Worm (Caenorhabditis elegans) whole organism, young adult: ENCODE data around the gene srh-25.

ENCODE experiments used
- B0019.2 ChIP-seq: fragments of 200-800 bp; sonication (Bioruptor generic); conservative IDR thresholded peaks from 2 replicates; pipeline ENCODE4 v1.3.6; 2022; ENCODE audit warnings: missing genetic modification reagents, missing genetic modification characterization, missing compliant biosample characterization
- C17E4.6 ChIP-seq: fragments of 200-800 bp; sonication (Bioruptor generic); IDR thresholded peaks from 2 replicates; pipeline ENCODE4 v1.3.6; 2022; ENCODE audit warnings: missing genetic modification reagents, missing genetic modification characterization, missing compliant biosample characterization
- F22D6.2 ChIP-seq: sonication (generic microtip); optimal IDR thresholded peaks from 2 replicates; lab custom pipeline; 2016; ENCODE audit warnings: mild to moderate bottlenecking, missing genetic modification characterization, missing compliant biosample characterization
- F55B11.4 ChIP-seq: sonication (generic microtip); optimal IDR thresholded peaks from 2 replicates; lab custom pipeline; 2016; ENCODE audit warnings: missing compliant biosample characterization, missing genetic modification characterization, borderline replicate concordance; ENCODE audit not compliant: insufficient read depth
- F57C9.4 ChIP-seq: sonication (generic microtip); optimal IDR thresholded peaks from 2 replicates; lab custom pipeline; 2017; ENCODE audit warnings: mild to moderate bottlenecking, missing genetic modification characterization, missing compliant biosample characterization
- T07F8.4 ChIP-seq: sonication (generic microtip); optimal IDR thresholded peaks from 2 replicates; lab custom pipeline; 2016; ENCODE audit warnings: mild to moderate bottlenecking, missing genetic modification characterization, moderate library complexity, missing compliant biosample characterization
- T26A5.8 ChIP-seq: sonication (generic microtip); optimal IDR thresholded peaks from 2 replicates; lab custom pipeline; 2016; ENCODE audit warnings: missing genetic modification characterization, missing compliant biosample characterization
- ama-1 ChIP-seq, 3 experiments: fragments of 150-350 bp in 1 of 3; sonication (generic microtip) in 2 of 3; optimal IDR thresholded peaks; 2 replicates each; lab custom pipeline; 2014 to 2018; ENCODE audit warnings: missing biosample characterization in 2 of 3, missing genetic modification characterization in 2 of 3, missing genetic modification reagents in 2 of 3
- aptf-3 ChIP-seq: fragments of 200-800 bp; sonication (Bioruptor generic); IDR thresholded peaks from 2 replicates; pipeline ENCODE4 v1.3.6; 2022; ENCODE audit warnings: missing genetic modification characterization, missing compliant biosample characterization
- attf-6 ChIP-seq: fragments of 200-800 bp; sonication (Bioruptor generic); IDR thresholded peaks from 2 replicates; pipeline ENCODE4 v1.3.6; 2022; ENCODE audit warnings: missing genetic modification reagents, missing genetic modification characterization, missing compliant biosample characterization
- bed-2 ChIP-seq: fragments of 200-800 bp; sonication (Bioruptor generic); IDR thresholded peaks from 2 replicates; pipeline ENCODE4 v1.3.6; 2022; ENCODE audit warnings: missing genetic modification reagents, missing genetic modification characterization, missing compliant biosample characterization
- cebp-1 ChIP-seq, 2 experiments: fragments of 200-800 bp in 1 of 2; sonication (Bioruptor generic) in 1 of 2; sonication (generic microtip) in 1 of 2; IDR thresholded peaks in 1 of 2; optimal IDR thresholded peaks in 1 of 2; 2 replicates each; pipeline versions ENCODE4 v1.3.6 to Lab custom; 2017 to 2022; ENCODE audit warnings: missing compliant biosample characterization in 2 of 2, missing genetic modification characterization in 2 of 2, mild to moderate bottlenecking in 1 of 2, missing genetic modification reagents in 1 of 2, moderate library complexity in 1 of 2
- ceh-40 ChIP-seq: fragments of 200-800 bp; sonication (Bioruptor generic); IDR thresholded peaks from 2 replicates; pipeline ENCODE4 v1.3.6; 2022; ENCODE audit warnings: missing genetic modification characterization, missing compliant biosample characterization
- dpff-1 ChIP-seq: sonication (generic microtip); optimal IDR thresholded peaks from 2 replicates; lab custom pipeline; 2017; ENCODE audit warnings: mild to moderate bottlenecking, missing genetic modification characterization, missing compliant biosample characterization
- efl-1 ChIP-seq: fragments of 150-350 bp; optimal IDR thresholded peaks from 2 replicates; lab custom pipeline; 2014; ENCODE audit warnings: missing biosample characterization, missing genetic modification reagents, missing genetic modification characterization
- egrh-3 ChIP-seq: fragments of 200-800 bp; sonication (Bioruptor generic); IDR thresholded peaks from 2 replicates; pipeline ENCODE4 v1.3.6; 2022; ENCODE audit warnings: missing genetic modification reagents, missing genetic modification characterization, missing compliant biosample characterization
- ets-4 ChIP-seq: fragments of 200-800 bp; sonication (Bioruptor generic); optimal IDR thresholded peaks from 2 replicates; lab custom pipeline; 2018; ENCODE audit warnings: mild to moderate bottlenecking, missing genetic modification characterization, missing compliant biosample characterization
- gei-17 ChIP-seq: fragments of 200-800 bp; sonication (Bioruptor generic); optimal IDR thresholded peaks from 2 replicates; lab custom pipeline; 2018; ENCODE audit warnings: mild to moderate bottlenecking, missing genetic modification characterization, missing compliant biosample characterization
- him-1 ChIP-seq: sonication (generic microtip); optimal IDR thresholded peaks from 2 replicates; lab custom pipeline; 2016; ENCODE audit warnings: missing genotype, missing genetic modification reagents, missing genetic modification characterization, missing compliant biosample characterization
- hmg-1.2 ChIP-seq: fragments of 200-800 bp; sonication (Bioruptor generic); IDR thresholded peaks from 2 replicates; pipeline ENCODE4 v1.3.6; 2022; ENCODE audit warnings: missing genetic modification reagents, missing genetic modification characterization, missing compliant biosample characterization
- hsf-1 ChIP-seq: fragments of 200-800 bp; sonication (Bioruptor generic); IDR thresholded peaks from 2 replicates; pipeline ENCODE4 v1.3.6; 2022; ENCODE audit warnings: missing genetic modification reagents, missing genetic modification characterization, missing compliant biosample characterization
- lag-1 ChIP-seq: fragments of 200-800 bp; sonication (Bioruptor generic); IDR thresholded peaks from 2 replicates; pipeline ENCODE4 v1.3.6; 2022; ENCODE audit warnings: missing genetic modification reagents, missing genetic modification characterization, missing compliant biosample characterization
- mel-28 ChIP-seq: sonication (generic microtip); optimal IDR thresholded peaks from 2 replicates; lab custom pipeline; 2016; ENCODE audit warnings: borderline replicate concordance, mild to moderate bottlenecking, missing genetic modification characterization, missing compliant biosample characterization
- mes-4 ChIP-seq: sonication (generic microtip); optimal IDR thresholded peaks from 2 replicates; lab custom pipeline; 2016; ENCODE audit warnings: missing genotype, missing genetic modification characterization, missing compliant biosample characterization
- nfya-2 ChIP-seq: fragments of 200-800 bp; sonication (Bioruptor generic); IDR thresholded peaks from 2 replicates; pipeline ENCODE4 v1.3.6; 2022; ENCODE audit warnings: missing genetic modification reagents, missing genetic modification characterization, missing compliant biosample characterization
- nhr-27 ChIP-seq: fragments of 200-800 bp; sonication (Bioruptor generic); optimal IDR thresholded peaks from 2 replicates; lab custom pipeline; 2018; ENCODE audit warnings: mild to moderate bottlenecking, missing genetic modification characterization, moderate library complexity, missing compliant biosample characterization
- nhr-80 ChIP-seq: sonication (generic microtip); optimal IDR thresholded peaks from 2 replicates; lab custom pipeline; 2016; ENCODE audit warnings: missing genetic modification characterization, missing compliant biosample characterization
- rcor-1 ChIP-seq: fragments of 200-800 bp; sonication (Bioruptor generic); IDR thresholded peaks from 2 replicates; pipeline ENCODE4 v1.3.6; 2022; ENCODE audit warnings: missing genetic modification reagents, missing genetic modification characterization, missing compliant biosample characterization
- snpc-1.3 ChIP-seq: sonication (generic microtip); optimal IDR thresholded peaks from 2 replicates; lab custom pipeline; 2017; ENCODE audit warnings: missing genetic modification characterization, mild to moderate bottlenecking, missing compliant biosample characterization, antibody characterized with exemption, moderate library complexity, missing genotype, missing genetic modification reagents; ENCODE audit not compliant: insufficient read depth
- tbx-9 ChIP-seq: sonication (generic microtip); optimal IDR thresholded peaks from 2 replicates; lab custom pipeline; 2016; ENCODE audit warnings: borderline replicate concordance, missing genetic modification characterization, inconsistent platforms, missing compliant biosample characterization
- unc-130 ChIP-seq: sonication (generic microtip); optimal IDR thresholded peaks from 2 replicates; lab custom pipeline; 2016; ENCODE audit warnings: missing genetic modification reagents, missing genetic modification characterization, missing compliant biosample characterization
- ztf-22 ChIP-seq: fragments of 200-800 bp; sonication (Bioruptor generic); optimal IDR thresholded peaks from 2 replicates; lab custom pipeline; 2018; ENCODE audit warnings: mild to moderate bottlenecking, missing genetic modification characterization, moderate library complexity, missing compliant biosample characterization

The srh-25 gene

ce11 chrV:12411909-12412308, 21.7 kb downstream of the srh-25 start, which contains the start of gene cdr-7:
cdr-7 (minus strand) TSS chrV:12412113.
- no peak for TF ChIP-seq nfya-2 (GFP tag; lab: Robert Waterston, UW)
- TF ChIP-seq T07F8.4 (tag; lab: Kevin White, UChicago), result no peak
- no peak for TF ChIP-seq mel-28 (tag; lab: Kevin White, UChicago)

DNA sequence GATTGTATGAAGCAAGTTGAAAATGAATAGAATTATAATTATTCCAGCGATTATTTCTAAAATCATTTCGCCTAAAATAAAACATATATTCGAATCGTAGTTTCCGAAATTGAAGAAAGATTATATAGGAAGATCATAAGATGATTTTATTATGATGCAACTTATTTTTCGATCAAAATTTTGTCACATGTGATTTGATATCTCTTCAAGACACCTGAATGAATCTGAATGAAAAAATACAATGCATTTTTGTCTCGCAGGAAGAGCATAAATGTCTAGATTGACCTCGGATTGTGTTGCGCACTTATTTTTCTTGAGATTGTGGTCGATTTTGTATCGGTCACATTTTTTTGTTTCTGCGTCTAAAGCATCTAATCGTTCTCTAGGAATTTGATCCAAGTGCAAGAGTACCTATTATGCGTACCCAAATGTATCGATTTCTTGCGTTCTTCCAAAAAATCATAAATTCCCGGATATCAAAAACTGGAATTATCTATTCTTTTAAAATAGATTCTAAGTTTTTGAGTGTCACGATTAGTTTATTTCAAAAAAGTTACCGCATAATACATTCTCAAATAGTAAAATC, 23.1 kb downstream of the srh-25 start, which contains the start of gene hrg-2:
Gene hrg-2, minus strand, starts transcription at position 98 of the 586 bp plus-strand sequence.
- TF ChIP-seq aptf-3 (GFP tag; lab: Robert Waterston, UW) (no peak), ceh-40 (GFP tag; lab: Robert Waterston, UW) (no peak), F57C9.4 (tag; lab: Kevin White, UChicago) (no peak), B0019.2 (GFP tag; lab: Robert Waterston, UW) (no peak), lag-1 (GFP tag; lab: Robert Waterston, UW) (no peak), rcor-1 (no peak), ama-1 (optimal IDR thresholded peaks at IDR 0.05; lab: Kevin White, UChicago) (no peak), ama-1 (GFP tag; optimal IDR thresholded peaks at IDR 0.05; lab: Kevin White, UChicago) (no peak), him-1 (no peak), ets-4 (GFP tag; lab: Kevin White, UChicago) (no peak), F22D6.2 (no peak), gei-17 (GFP tag; lab: Kevin White, UChicago) (no peak), T26A5.8 (no peak), efl-1 (GFP tag; lab: Kevin White, UChicago) (no peak), hsf-1 (GFP tag; lab: Robert Waterston, UW) (no peak), C17E4.6 (GFP tag; lab: Robert Waterston, UW) (no peak), dpff-1 (no peak), tbx-9 (tag; lab: Kevin White, UChicago) (no peak)

ce11 chrV:12408996-12409395, 24.6 kb downstream of the srh-25 start:
- TF ChIP-seq bed-2 (GFP tag; lab: Robert Waterston, UW), result no peak
- TF ChIP-seq snpc-1.3 (tag; lab: Kevin White, UChicago), result no peak
- TF ChIP-seq hmg-1.2 (GFP tag; lab: Robert Waterston, UW), result peak; percentile 39; the same call in 1 of the 2 replicates
- TF ChIP-seq F55B11.4, result no peak
- TF ChIP-seq cebp-1 (GFP tag; IDR thresholded peaks at IDR 0.05; lab: Robert Waterston, UW), result no peak
- peak; percentile 83 for TF ChIP-seq cebp-1 (tag; optimal IDR thresholded peaks at IDR 0.05; lab: Kevin White, UChicago)
- peak; percentile 6 for TF ChIP-seq nhr-80 (tag; lab: Kevin White, UChicago)

DNA sequence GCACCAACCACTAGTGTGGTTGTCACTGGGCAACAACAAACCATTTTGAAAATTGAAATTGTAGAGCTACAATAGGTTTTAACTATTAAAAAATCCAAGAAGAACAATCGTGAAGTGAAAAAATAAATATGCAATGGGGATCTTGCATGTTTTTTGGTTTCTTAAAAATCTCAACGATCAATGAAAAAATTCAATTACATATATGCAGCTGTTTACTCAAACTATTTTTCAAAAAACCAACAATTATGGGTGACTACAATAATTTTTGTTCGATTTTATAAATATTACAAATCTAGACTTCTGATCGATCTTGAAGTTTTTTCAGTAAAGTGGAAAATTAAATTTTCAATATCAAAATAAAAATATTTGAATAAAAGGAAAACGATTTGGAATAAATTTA, 25.1 kb downstream of the srh-25 start, which contains the start of gene cdr-4:
Gene cdr-4, minus strand, starts transcription at position 101 of the 400 bp plus-strand sequence.
- TF ChIP-seq mel-28 (tag; lab: Kevin White, UChicago) (no peak), unc-130 (GFP tag; lab: Kevin White, UChicago) (no peak), nhr-27 (tag; lab: Kevin White, UChicago) (no peak), T07F8.4 (tag; lab: Kevin White, UChicago) (no peak), attf-6 (GFP tag; lab: Robert Waterston, UW) (no peak), ztf-22 (GFP tag; lab: Kevin White, UChicago) (no peak)
- TF ChIP-seq, all 124 proteins: peak for 0

DNA sequence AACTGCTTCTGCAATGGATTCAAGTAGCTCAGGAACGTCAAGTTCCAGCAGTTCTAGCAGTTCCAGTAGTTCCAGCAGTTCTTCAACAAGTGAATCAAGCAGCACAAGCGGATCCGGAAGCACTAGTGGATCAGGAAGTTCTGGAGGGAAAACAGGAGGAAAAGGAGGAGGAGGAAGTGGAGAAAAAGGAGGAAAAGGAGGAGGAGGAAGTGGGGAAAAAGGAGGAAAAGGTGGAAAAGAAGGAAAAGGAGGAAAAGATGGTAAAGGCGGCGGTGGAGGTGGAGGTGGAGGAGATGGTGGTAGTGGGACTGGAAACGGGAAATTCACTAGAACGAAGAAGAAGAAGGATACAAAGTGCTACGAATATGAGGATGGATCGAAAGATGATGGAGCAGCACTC, 27.1 kb downstream of the srh-25 start:
- TF ChIP-seq mes-4 (tag; lab: Kevin White, UChicago), result no peak
- TF ChIP-seq egrh-3 (GFP tag; lab: Robert Waterston, UW), result peak; percentile 49
- peak; percentile 20 for TF ChIP-seq gei-17 (GFP tag; lab: Kevin White, UChicago)
